Worm (Caenorhabditis elegans) whole organism, L3 larva: ENCODE measurements around the gene col-120.

ENCODE experiments used
- R02D3.7 ChIP-seq: fragments of 150-350 bp; optimal IDR thresholded peaks from 2 replicates; lab custom pipeline; 2014; ENCODE audit warnings: missing biosample characterization, missing genetic modification characterization
- aly-2 ChIP-seq: fragments of 150-350 bp; optimal IDR thresholded peaks from 2 replicates; lab custom pipeline; 2014; ENCODE audit warnings: missing biosample characterization, missing genetic modification characterization
- ama-1 ChIP-seq: fragments of 150-350 bp; optimal IDR thresholded peaks from 2 replicates; lab custom pipeline; 2018
- egl-27 ChIP-seq: sonication (generic microtip); optimal IDR thresholded peaks from 4 replicates; lab custom pipeline; 2017; ENCODE audit warnings: missing biosample characterization, missing genetic modification reagents, missing genetic modification characterization
- elt-3 ChIP-seq, 3 experiments: fragments of 150-350 bp in 1 of 3; sonication (generic microtip) in 2 of 3; optimal IDR thresholded peaks; 2 replicates in 2 of 3; 4 replicates in 1 of 3; lab custom pipeline; 2014 to 2017; ENCODE audit warnings: missing biosample characterization in 3 of 3, missing genetic modification characterization in 3 of 3
- nhr-11 ChIP-seq: fragments of 150-350 bp; optimal IDR thresholded peaks from 2 replicates; lab custom pipeline; 2014; ENCODE audit warnings: missing biosample characterization, missing genetic modification characterization
- pha-4 ChIP-seq: fragments of 150-350 bp; optimal IDR thresholded peaks from 2 replicates; lab custom pipeline; 2014; ENCODE audit warnings: missing biosample characterization, missing genetic modification reagents, missing genetic modification characterization
- skn-1 ChIP-seq: fragments of 150-350 bp; optimal IDR thresholded peaks from 2 replicates; lab custom pipeline; 2014; ENCODE audit warnings: missing biosample characterization, missing genetic modification characterization
- zag-1 ChIP-seq: fragments of 150-350 bp; optimal IDR thresholded peaks from 2 replicates; lab custom pipeline; 2014; ENCODE audit warnings: missing biosample characterization, missing genetic modification characterization

DNA sequence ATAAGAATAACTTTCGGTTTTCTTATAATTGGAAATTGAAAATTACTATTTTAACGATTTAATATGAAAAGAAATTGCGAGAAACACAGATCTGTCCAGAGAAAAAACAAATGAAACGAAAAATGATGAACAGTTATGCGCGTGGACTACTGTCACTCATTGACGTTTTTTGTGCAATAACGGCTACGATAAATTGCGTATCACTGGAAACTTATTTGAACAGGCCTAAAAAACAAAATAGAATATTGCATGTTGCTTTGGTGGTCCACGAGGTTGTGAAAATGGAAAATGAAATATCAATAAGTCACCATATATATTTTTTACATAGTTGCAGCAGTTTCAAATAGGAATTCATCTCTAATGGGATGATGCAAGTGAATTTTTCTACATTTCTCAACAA, 2.9 kb upstream of the col-120 start:
- TF ChIP-seq aly-2 (tag; lab: Kevin White, UChicago) (no peak), elt-3 (tag; optimal IDR thresholded peaks at IDR 0.05; lab: Kevin White, UChicago) (no peak), ama-1 (lab: Kevin White, UChicago) (no peak), egl-27 (no peak), skn-1 (tag; lab: Kevin White, UChicago) (no peak), R02D3.7 (tag; lab: Kevin White, UChicago) (no peak), nhr-11 (no peak), pha-4 (tag; lab: Kevin White, UChicago) (no peak), zag-1 (tag; lab: Kevin White, UChicago) (no peak)
